Worm (Caenorhabditis elegans) whole organism, late embryonic: Measurements from ENCODE around the gene tag-10.
A peak's percentile ranks its signal among the peaks of the same experiment; 100 is the strongest.

ENCODE experiments used
- C38D4.7 ChIP-seq: fragments of 200-800 bp; sonication (Bioruptor generic); optimal IDR thresholded peaks from 2 replicates; lab custom pipeline; 2018; ENCODE audit warnings: mild to moderate bottlenecking, missing genetic modification characterization, moderate library complexity, missing compliant biosample characterization
- F13H6.1 ChIP-seq: sonication (generic microtip); optimal IDR thresholded peaks from 2 replicates; lab custom pipeline; 2016; ENCODE audit warnings: missing genetic modification characterization, missing compliant biosample characterization
- K02D7.2 ChIP-seq: sonication (generic microtip); optimal IDR thresholded peaks from 2 replicates; lab custom pipeline; 2017; ENCODE audit warnings: mild to moderate bottlenecking, missing genetic modification characterization, missing compliant biosample characterization
- K09A11.1 ChIP-seq: sonication (generic microtip); optimal IDR thresholded peaks from 2 replicates; lab custom pipeline; 2017; ENCODE audit warnings: antibody characterized with exemption, mild to moderate bottlenecking, missing genetic modification characterization, missing compliant biosample characterization; ENCODE audit not compliant: insufficient read depth
- T23F11.4 ChIP-seq: fragments of 200-800 bp; sonication (Bioruptor generic); optimal IDR thresholded peaks from 2 replicates; lab custom pipeline; 2018; ENCODE audit warnings: mild to moderate bottlenecking, missing genetic modification characterization, missing compliant biosample characterization
- ceh-19 ChIP-seq: fragments of 200-800 bp; sonication (Bioruptor generic); optimal IDR thresholded peaks from 2 replicates; lab custom pipeline; 2018; ENCODE audit warnings: mild to moderate bottlenecking, missing genetic modification characterization, missing compliant biosample characterization
- ceh-2 ChIP-seq: sonication (generic microtip); optimal IDR thresholded peaks from 2 replicates; lab custom pipeline; 2016; ENCODE audit warnings: missing genotype, missing genetic modification characterization, missing compliant biosample characterization
- ceh-22 ChIP-seq: sonication (generic microtip); optimal IDR thresholded peaks from 2 replicates; lab custom pipeline; 2017; ENCODE audit warnings: missing biosample characterization, missing genetic modification characterization
- ceh-30 ChIP-seq: fragments of 150-350 bp; optimal IDR thresholded peaks from 2 replicates; lab custom pipeline; 2014; ENCODE audit warnings: missing biosample characterization, missing genetic modification characterization
- ceh-31 ChIP-seq: sonication (generic microtip); optimal IDR thresholded peaks from 2 replicates; lab custom pipeline; 2016; ENCODE audit warnings: missing genetic modification characterization, missing compliant biosample characterization
- ceh-48 ChIP-seq: sonication (generic microtip); optimal IDR thresholded peaks from 2 replicates; lab custom pipeline; 2016; ENCODE audit warnings: missing genetic modification characterization, inconsistent platforms, missing compliant biosample characterization
- ceh-6 ChIP-seq: fragments of 200-800 bp; sonication (Bioruptor generic); optimal IDR thresholded peaks from 2 replicates; lab custom pipeline; 2018; ENCODE audit warnings: mild to moderate bottlenecking, missing genetic modification characterization, missing compliant biosample characterization
- elt-2 ChIP-seq: sonication (generic microtip); optimal IDR thresholded peaks from 2 replicates; lab custom pipeline; 2016; ENCODE audit warnings: missing genetic modification reagents, missing genetic modification characterization, missing compliant biosample characterization
- elt-4 ChIP-seq: sonication (generic microtip); optimal IDR thresholded peaks from 2 replicates; lab custom pipeline; 2016; ENCODE audit warnings: missing genetic modification characterization, missing compliant biosample characterization
- ets-4 ChIP-seq: sonication (generic microtip); optimal IDR thresholded peaks from 2 replicates; lab custom pipeline; 2016; ENCODE audit warnings: missing genetic modification characterization, missing compliant biosample characterization
- fax-1 ChIP-seq: sonication (generic microtip); optimal IDR thresholded peaks from 2 replicates; lab custom pipeline; 2016; ENCODE audit warnings: missing genotype, missing genetic modification characterization, missing compliant biosample characterization
- fkh-10 ChIP-seq: fragments of 150-350 bp; optimal IDR thresholded peaks from 2 replicates; lab custom pipeline; 2014; ENCODE audit warnings: missing biosample characterization, missing genetic modification reagents, missing genetic modification characterization
- fkh-6 ChIP-seq: sonication (generic microtip); optimal IDR thresholded peaks from 2 replicates; lab custom pipeline; 2016; ENCODE audit warnings: missing genetic modification characterization, missing compliant biosample characterization
- gmeb-2 ChIP-seq: sonication (generic microtip); optimal IDR thresholded peaks from 2 replicates; lab custom pipeline; 2016; ENCODE audit warnings: missing genetic modification characterization, inconsistent platforms, missing compliant biosample characterization
- hlh-13 ChIP-seq: fragments of 200-800 bp; sonication (Bioruptor generic); optimal IDR thresholded peaks from 2 replicates; lab custom pipeline; 2018; ENCODE audit warnings: mild to moderate bottlenecking, missing genetic modification characterization, missing compliant biosample characterization
- hlh-30 ChIP-seq: sonication (generic microtip); optimal IDR thresholded peaks from 2 replicates; lab custom pipeline; 2017; ENCODE audit warnings: antibody characterized with exemption, missing genetic modification characterization, missing compliant biosample characterization; ENCODE audit not compliant: insufficient read depth
- hlh-6 ChIP-seq: sonication (generic microtip); optimal IDR thresholded peaks from 2 replicates; lab custom pipeline; 2016; ENCODE audit warnings: missing genotype, missing genetic modification characterization, missing compliant biosample characterization
- hlh-8 ChIP-seq: sonication (generic microtip); optimal IDR thresholded peaks from 2 replicates; lab custom pipeline; 2016; ENCODE audit warnings: missing genotype, missing genetic modification characterization, missing compliant biosample characterization
- madf-2 ChIP-seq: sonication (generic microtip); optimal IDR thresholded peaks from 2 replicates; lab custom pipeline; 2017; ENCODE audit warnings: missing genetic modification characterization, missing compliant biosample characterization
- mec-3 ChIP-seq: sonication (generic microtip); optimal IDR thresholded peaks from 2 replicates; lab custom pipeline; 2016; ENCODE audit warnings: borderline replicate concordance, missing genetic modification characterization, missing compliant biosample characterization
- nhr-232 ChIP-seq: sonication (generic microtip); optimal IDR thresholded peaks from 2 replicates; lab custom pipeline; 2016; ENCODE audit warnings: missing genetic modification characterization, missing compliant biosample characterization
- npax-4 ChIP-seq: sonication (generic microtip); optimal IDR thresholded peaks from 2 replicates; lab custom pipeline; 2016; ENCODE audit warnings: missing genetic modification characterization, missing compliant biosample characterization
- odd-2 ChIP-seq: sonication (generic microtip); optimal IDR thresholded peaks from 2 replicates; lab custom pipeline; 2017; ENCODE audit warnings: antibody characterized with exemption, mild to moderate bottlenecking, missing genetic modification characterization, missing compliant biosample characterization
- pag-3 ChIP-seq: sonication (generic microtip); optimal IDR thresholded peaks from 2 replicates; lab custom pipeline; 2016; ENCODE audit warnings: missing compliant biosample characterization, missing genetic modification characterization, borderline replicate concordance
- pat-9 ChIP-seq: fragments of 200-800 bp; sonication (Bioruptor generic); optimal IDR thresholded peaks from 2 replicates; lab custom pipeline; 2018; ENCODE audit warnings: mild to moderate bottlenecking, missing genetic modification characterization, moderate library complexity, missing compliant biosample characterization
- pha-2 ChIP-seq: sonication (generic microtip); optimal IDR thresholded peaks from 2 replicates; lab custom pipeline; 2017; ENCODE audit warnings: mild to moderate bottlenecking, missing genetic modification characterization, missing compliant biosample characterization
- pros-1 ChIP-seq: fragments of 150-350 bp; optimal IDR thresholded peaks from 2 replicates; lab custom pipeline; 2014; ENCODE audit warnings: missing biosample characterization, missing genetic modification reagents, missing genetic modification characterization
- ref-2 ChIP-seq: sonication (generic microtip); optimal IDR thresholded peaks from 2 replicates; lab custom pipeline; 2016; ENCODE audit warnings: missing genetic modification characterization, missing compliant biosample characterization
- sox-2 ChIP-seq: fragments of 200-800 bp; sonication (Bioruptor generic); IDR thresholded peaks from 2 replicates; pipeline ENCODE4 v1.3.6; 2022; ENCODE audit warnings: missing genetic modification reagents, missing genetic modification characterization, missing compliant biosample characterization
- syd-9 ChIP-seq: sonication (generic microtip); optimal IDR thresholded peaks from 2 replicates; lab custom pipeline; 2016; ENCODE audit warnings: mild to moderate bottlenecking, missing genetic modification characterization, moderate library complexity, missing compliant biosample characterization
- ttx-3 ChIP-seq: sonication (generic microtip); optimal IDR thresholded peaks from 2 replicates; lab custom pipeline; 2016; ENCODE audit warnings: missing genetic modification reagents, missing genetic modification characterization, missing compliant biosample characterization
- unc-42 ChIP-seq: sonication (generic microtip); optimal IDR thresholded peaks from 2 replicates; lab custom pipeline; 2016; ENCODE audit warnings: missing genotype, missing genetic modification characterization, missing compliant biosample characterization
- unc-55 ChIP-seq: sonication (generic microtip); optimal IDR thresholded peaks from 2 replicates; lab custom pipeline; 2017; ENCODE audit warnings: missing biosample characterization, missing genetic modification reagents, missing genetic modification characterization
- ztf-16 ChIP-seq: sonication (generic microtip); optimal IDR thresholded peaks from 2 replicates; lab custom pipeline; 2017; ENCODE audit warnings: missing genetic modification characterization, missing compliant biosample characterization

The tag-10 gene

ce11 chrII:13637941-13638489 is 5.6 kb downstream of the tag-10 start, which contains the start of gene phdh-1:
phdh-1 (minus strand) TSS chrII:13638480.
- TF ChIP-seq C38D4.7 (no peak), pat-9 (tag; lab: Kevin White, UChicago) (no peak), fkh-10 (GFP tag; lab: Kevin White, UChicago) (no peak), hlh-6 (tag; lab: Kevin White, UChicago) (no peak), elt-4 (tag; lab: Kevin White, UChicago) (no peak), unc-42 (tag; lab: Kevin White, UChicago) (no peak), ceh-19 (GFP tag; lab: Kevin White, UChicago) (no peak), F13H6.1 (tag; lab: Kevin White, UChicago) (no peak), T23F11.4 (GFP tag; lab: Kevin White, UChicago) (no peak), ref-2 (tag; lab: Kevin White, UChicago) (no peak), pag-3 (no peak), ceh-2 (tag; lab: Kevin White, UChicago) (no peak), ceh-31 (tag; lab: Kevin White, UChicago) (no peak), pros-1 (tag; lab: Kevin White, UChicago) (no peak)

- TF ChIP-seq madf-2 (tag; lab: Kevin White, UChicago): no peak
- peak; percentile 71 for TF ChIP-seq elt-2
- TF ChIP-seq, all 69 proteins: peak for 1
These were observed 6.2 kb downstream of the tag-10 start for ce11 chrII:13638576-13638975.

ce11 chrII:13640210-13640609 is 7.8 kb downstream of the tag-10 start:
- TF ChIP-seq odd-2 (tag; lab: Kevin White, UChicago) (no peak), ets-4 (tag; lab: Kevin White, UChicago) (no peak), hlh-30 (tag; lab: Kevin White, UChicago) (peak; percentile 12), ceh-22 (no peak), sox-2 (GFP tag; lab: Robert Waterston, UW) (no peak), ceh-30 (tag; lab: Kevin White, UChicago) (no peak), hlh-13 (no peak)

ce11 chrII:13641311-13641710 is 8.9 kb downstream of the tag-10 start, which contains the start of gene fbxa-167:
fbxa-167 (plus strand) TSS chrII:13641489.
- TF ChIP-seq unc-42 (tag; lab: Kevin White, UChicago) (no peak), mec-3 (no peak), elt-2 (peak; percentile 14), madf-2 (tag; lab: Kevin White, UChicago) (no peak), K09A11.1 (tag; lab: Kevin White, UChicago) (no peak), fkh-6 (no peak), sox-2 (GFP tag; lab: Robert Waterston, UW) (no peak), ceh-19 (GFP tag; lab: Kevin White, UChicago) (no peak), fax-1 (tag; lab: Kevin White, UChicago) (no peak), ceh-31 (tag; lab: Kevin White, UChicago) (peak; percentile 13), ceh-48 (peak; percentile 75), ztf-16 (tag; lab: Kevin White, UChicago) (no peak), ttx-3 (no peak), gmeb-2 (tag; lab: Kevin White, UChicago) (no peak), K02D7.2 (no peak), pha-2 (no peak), pat-9 (tag; lab: Kevin White, UChicago) (no peak), ceh-6 (GFP tag; lab: Kevin White, UChicago) (no peak), hlh-13 (no peak), C38D4.7 (no peak), npax-4 (tag; lab: Kevin White, UChicago) (no peak), nhr-232 (tag; lab: Kevin White, UChicago) (no peak), syd-9 (tag; lab: Kevin White, UChicago) (no peak), hlh-8 (tag; lab: Kevin White, UChicago) (no peak), hlh-30 (tag; lab: Kevin White, UChicago) (no peak), unc-55 (no peak)
- TF ChIP-seq, all 69 proteins: peak for 3
